Worm (Caenorhabditis elegans): ENCODE measurements around the gene str-187.

str-187 gene

ce11 chrIV:17249691-17250181, 15.6 kb upstream of the str-187 start, which contains the start of gene eelo-2 (continued):
- TF ChIP-seq nhr-21 (tag; optimal IDR thresholded peaks at IDR 0.05) (peak; percentile 98), skn-1 (tag; optimal IDR thresholded peaks at IDR 0.05) (peak; percentile 44), ama-1 (optimal IDR thresholded peaks at IDR 0.05) (peak; percentile 56), sma-3 (GFP tag; optimal IDR thresholded peaks at IDR 0.05) (peak; percentile 99), R02D3.7 (tag; optimal IDR thresholded peaks at IDR 0.05) (peak; percentile 79), nhr-77 (tag; optimal IDR thresholded peaks at IDR 0.05) (peak; percentile 90), nhr-10 (tag; optimal IDR thresholded peaks at IDR 0.05) (peak; percentile 93), ztf-1 (GFP tag; conservative IDR thresholded peaks at IDR 0.05) (0 out of 2 replicates have a peak, but pooled peaks have one; percentile 9), egl-27 (tag; optimal IDR thresholded peaks at IDR 0.05) (peak; percentile 98), lin-39 (tag; optimal IDR thresholded peaks at IDR 0.05) (peak; percentile 62), ztf-4 (tag; optimal IDR thresholded peaks at IDR 0.05) (peak; percentile 96), nhr-6 (tag; optimal IDR thresholded peaks at IDR 0.05) (peak; percentile 97), unc-39 (tag; optimal IDR thresholded peaks at IDR 0.05) (no peak), blmp-1 (tag; optimal IDR thresholded peaks at IDR 0.05; ENCODE audit: insufficient read depth) (peak; percentile 84), peb-1 (tag; optimal IDR thresholded peaks at IDR 0.05) (no peak), ceh-82 (tag; optimal IDR thresholded peaks at IDR 0.05) (peak; percentile 95), unc-62 (GFP tag; optimal IDR thresholded peaks at IDR 0.05) (peak; percentile 68), elt-3 (tag; optimal IDR thresholded peaks at IDR 0.05) (no peak), aly-2 (tag; optimal IDR thresholded peaks at IDR 0.05) (peak; percentile 75), mdl-1 (tag; optimal IDR thresholded peaks at IDR 0.05) (peak; percentile 8 to 88), ZK546.5 (tag; optimal IDR thresholded peaks at IDR 0.05) (peak; percentile 77), unc-55 (GFP tag; optimal IDR thresholded peaks at IDR 0.05) (peak; percentile 100), lin-13 (GFP tag; optimal IDR thresholded peaks at IDR 0.05) (peak; percentile 98), crh-2 (tag; optimal IDR thresholded peaks at IDR 0.05) (peak; percentile 99)

ce11 chrIV:17253435-17253834, 11.9 kb upstream of the str-187 start:
- no peak for TF ChIP-seq zag-1 (tag; optimal IDR thresholded peaks at IDR 0.05)
- no peak for TF ChIP-seq nhr-237 (tag; optimal IDR thresholded peaks at IDR 0.05)
- TF ChIP-seq mbf-1 (tag; optimal IDR thresholded peaks at IDR 0.05): no peak
- TF ChIP-seq gmeb-1 (tag; optimal IDR thresholded peaks at IDR 0.05): no peak
- TF ChIP-seq mab-5 (tag; optimal IDR thresholded peaks at IDR 0.05): no peak
- no peak for TF ChIP-seq Y55F3AM.14 (GFP tag; optimal IDR thresholded peaks at IDR 0.05)
- no peak for TF ChIP-seq nhr-12 (tag; optimal IDR thresholded peaks at IDR 0.05)
- no peak for TF ChIP-seq ztf-4 (tag; optimal IDR thresholded peaks at IDR 0.05)
- no peak for TF ChIP-seq elt-1 (tag; optimal IDR thresholded peaks at IDR 0.05)
- TF ChIP-seq nhr-21 (tag; optimal IDR thresholded peaks at IDR 0.05): no peak
- no peak for TF ChIP-seq ama-1 (optimal IDR thresholded peaks at IDR 0.05)
- no peak for TF ChIP-seq C34F6.9 (tag; optimal IDR thresholded peaks at IDR 0.05)
- no peak for TF ChIP-seq nhr-6 (tag; optimal IDR thresholded peaks at IDR 0.05)
- TF ChIP-seq ceh-16 (tag; optimal IDR thresholded peaks at IDR 0.05): no peak
- no peak for TF ChIP-seq lin-39 (tag; optimal IDR thresholded peaks at IDR 0.05)
- no peak for TF ChIP-seq alr-1 (tag; optimal IDR thresholded peaks at IDR 0.05)
- no peak for TF ChIP-seq sma-9 (GFP tag; optimal IDR thresholded peaks at IDR 0.05)
- no peak for TF ChIP-seq sma-9 (tag; optimal IDR thresholded peaks at IDR 0.05)
- no peak for TF ChIP-seq crh-2 (tag; optimal IDR thresholded peaks at IDR 0.05)
- TF ChIP-seq mdl-1 (tag; optimal IDR thresholded peaks at IDR 0.05): no peak
- TF ChIP-seq ztf-1 (GFP tag; conservative IDR thresholded peaks at IDR 0.05): no peak

ce11 chrIV:17255001-17255400, 10.4 kb upstream of the str-187 start, which contains the start of gene gtf-2E1:
gtf-2E1 (plus strand) TSS chrIV:17255301.
- TF ChIP-seq nhr-23 (tag; optimal IDR thresholded peaks at IDR 0.05) (no peak), snpc-4 (tag; optimal IDR thresholded peaks at IDR 0.05) (no peak), sma-9 (GFP tag; optimal IDR thresholded peaks at IDR 0.05) (no peak), sma-9 (tag; optimal IDR thresholded peaks at IDR 0.05) (no peak), elt-1 (tag; optimal IDR thresholded peaks at IDR 0.05) (no peak), crh-2 (tag; optimal IDR thresholded peaks at IDR 0.05) (no peak), nhr-237 (tag; optimal IDR thresholded peaks at IDR 0.05) (no peak)

ce11 chrIV:17258824-17259223, 6.6 kb upstream of the str-187 start:
- TF ChIP-seq nhr-21 (tag; optimal IDR thresholded peaks at IDR 0.05) (no peak), lsy-2 (tag; optimal IDR thresholded peaks at IDR 0.05) (no peak), nhr-11 (tag; optimal IDR thresholded peaks at IDR 0.05) (no peak)
